Fruit fly (Drosophila melanogaster) whole organism, embryonic: ENCODE results near the gene Sry-alpha.
A peak's percentile ranks its signal among the peaks of the same experiment; 100 is the strongest.

Experiments
- CG3163 ChIP-seq: fragments of 200-800 bp; sonication (Bioruptor generic); optimal IDR thresholded peaks from 3 replicates; lab custom pipeline; 2016; ENCODE audit warnings: missing biosample characterization, missing genetic modification characterization
- Meics ChIP-seq: fragments of 200-800 bp; sonication (Bioruptor generic); optimal IDR thresholded peaks from 2 replicates; lab custom pipeline; 2017; ENCODE audit warnings: missing biosample characterization, mild to moderate bottlenecking, missing genetic modification characterization
- Ravus ChIP-seq: fragments of 200-800 bp; sonication (Bioruptor generic); IDR thresholded peaks from 2 replicates; pipeline ENCODE4 v1.3.6; 2022; ENCODE audit warnings: missing biosample characterization, missing genetic modification characterization
- croc ChIP-seq: fragments of 200-800 bp; sonication (Bioruptor generic); conservative IDR thresholded peaks from 3 replicates; pipeline ENCODE4 v1.3.6; 2022; ENCODE audit warnings: missing biosample characterization, missing genetic modification characterization
- danr ChIP-seq: fragments of 200-800 bp; sonication (Bioruptor generic); IDR thresholded peaks from 2 replicates; pipeline ENCODE4 v1.3.6; 2022; ENCODE audit warnings: missing biosample characterization, missing genetic modification characterization
- fd96Cb ChIP-seq: fragments of 200-800 bp; sonication (Bioruptor generic); optimal IDR thresholded peaks from 2 replicates; lab custom pipeline; 2018; ENCODE audit warnings: missing biosample characterization, mild to moderate bottlenecking, missing genetic modification characterization, moderate library complexity
- slbo ChIP-seq: fragments of 200-800 bp; sonication (Bioruptor generic); IDR thresholded peaks from 2 replicates; pipeline ENCODE4 v1.3.6; 2022; ENCODE audit warnings: missing biosample characterization, missing genetic modification characterization

dm6 chr3R:30058057-30058868, 18.7 kb downstream of the Sry-alpha start, which contains the start of gene sima:
- TF ChIP-seq danr (GFP tag; lab: Robert Waterston, UW) (no peak), fd96Cb (tag; lab: Kevin White, UChicago) (no peak), croc (GFP tag; lab: Robert Waterston, UW) (no peak), Ravus (GFP tag; lab: Robert Waterston, UW) (no peak), slbo (GFP tag; lab: Robert Waterston, UW) (peak; percentile 77), Meics (peak; percentile 55), CG3163 (no peak)
